Worm (Caenorhabditis elegans) whole organism, mixed stage, embryonic: Measurements from ENCODE around the gene Y43B11AR.3.

Source experiments
- ceh-43 ChIP-seq: fragments of 200-800 bp; sonication (Bioruptor generic); optimal IDR thresholded peaks from 2 replicates; lab custom pipeline; 2018; ENCODE audit warnings: mild to moderate bottlenecking, missing genetic modification characterization, moderate library complexity, missing compliant biosample characterization
- ces-1 ChIP-seq: fragments of 150-350 bp; optimal IDR thresholded peaks from 2 replicates; lab custom pipeline; 2014; ENCODE audit warnings: missing biosample characterization, missing genetic modification reagents, missing genetic modification characterization
- elt-1 ChIP-seq: sonication (generic microtip); optimal IDR thresholded peaks from 2 replicates; lab custom pipeline; 2017; ENCODE audit warnings: missing genetic modification characterization, mild to moderate bottlenecking, missing compliant biosample characterization, antibody characterized with exemption, moderate library complexity, borderline replicate concordance; ENCODE audit not compliant: insufficient read depth
- mab-5 ChIP-seq: fragments of 150-350 bp; optimal IDR thresholded peaks from 2 replicates; lab custom pipeline; 2014; ENCODE audit warnings: missing biosample characterization, missing genetic modification characterization
- mep-1 ChIP-seq: fragments of 150-350 bp; optimal IDR thresholded peaks from 2 replicates; lab custom pipeline; 2017; ENCODE audit warnings: missing biosample characterization, missing genetic modification reagents, missing genetic modification characterization, inconsistent platforms
- nhr-237 ChIP-seq: fragments of 150-350 bp; optimal IDR thresholded peaks from 2 replicates; lab custom pipeline; 2014; ENCODE audit warnings: missing biosample characterization, missing genetic modification characterization
- nhr-28 ChIP-seq: fragments of 150-350 bp; optimal IDR thresholded peaks from 2 replicates; lab custom pipeline; 2014; ENCODE audit warnings: missing biosample characterization, missing genetic modification characterization
- tbx-8 ChIP-seq: fragments of 200-800 bp; sonication (Bioruptor generic); optimal IDR thresholded peaks from 2 replicates; lab custom pipeline; 2018; ENCODE audit warnings: mild to moderate bottlenecking, missing genetic modification characterization, moderate library complexity, missing compliant biosample characterization
- unc-62 ChIP-seq: fragments of 150-350 bp; optimal IDR thresholded peaks from 2 replicates; lab custom pipeline; 2014; ENCODE audit warnings: missing biosample characterization, missing genetic modification reagents, missing genetic modification characterization

DNA sequence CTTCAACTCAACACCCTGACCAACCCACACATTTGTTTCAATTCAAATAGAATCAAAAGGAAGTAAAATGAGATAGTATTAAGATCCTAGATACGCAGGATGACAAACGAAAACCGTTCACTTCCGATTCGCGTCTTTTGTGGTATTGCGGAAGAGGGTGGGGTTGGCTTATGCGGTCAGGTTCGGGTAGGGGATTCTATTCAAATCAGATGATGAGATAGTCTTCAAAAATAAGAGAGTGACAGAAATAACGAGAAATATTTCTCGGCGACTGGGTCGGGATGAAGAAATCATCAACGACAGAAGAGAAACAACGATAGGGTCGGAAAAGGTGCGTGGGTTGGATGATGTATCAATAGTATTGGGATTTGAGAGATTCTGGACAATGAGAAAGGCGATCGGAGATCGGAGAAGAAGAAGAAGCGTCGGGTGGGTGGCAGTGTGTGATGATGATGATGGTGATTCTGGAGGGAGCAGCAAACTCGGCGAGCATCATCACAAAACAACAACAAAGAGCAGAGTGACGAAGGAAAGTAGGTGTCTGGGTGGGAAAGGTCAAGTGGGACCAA is 12.0 kb upstream of the Y43B11AR.3 start:
- TF ChIP-seq elt-1 (tag; lab: Kevin White, UChicago) (no peak), mab-5 (tag; lab: Kevin White, UChicago) (no peak), mep-1 (no peak), ces-1 (no peak), tbx-8 (GFP tag; lab: Kevin White, UChicago) (no peak), nhr-28 (tag; lab: Kevin White, UChicago) (no peak), ceh-43 (GFP tag; lab: Kevin White, UChicago) (no peak), unc-62 (GFP tag; lab: Kevin White, UChicago) (peak; percentile 38), nhr-237 (no peak)
